Fruit fly (Drosophila melanogaster) whole organism, adult: ENCODE measurements around the gene Npc2d.

Experiments used
- CG11617 ChIP-seq: fragments of 200-800 bp; sonication (Bioruptor generic); optimal IDR thresholded peaks from 2 replicates; lab custom pipeline; 2017; ENCODE audit warnings: mild to moderate bottlenecking, missing biosample characterization, missing genetic modification reagents, missing genetic modification characterization
- CG12768 ChIP-seq: fragments of 200-800 bp; sonication (Bioruptor generic); optimal IDR thresholded peaks from 2 replicates; lab custom pipeline; 2017; ENCODE audit warnings: missing biosample characterization, missing genetic modification characterization, mild to moderate bottlenecking, moderate library complexity, missing genetic modification reagents
- CG14711 ChIP-seq: fragments of 200-800 bp; sonication (Bioruptor generic); optimal IDR thresholded peaks from 2 replicates; lab custom pipeline; 2018; ENCODE audit warnings: missing biosample characterization, mild to moderate bottlenecking, missing genetic modification characterization, moderate library complexity
- CG1620 ChIP-seq: fragments of 200-800 bp; sonication (Bioruptor generic); optimal IDR thresholded peaks from 2 replicates; lab custom pipeline; 2016; ENCODE audit warnings: missing biosample characterization, missing genetic modification characterization
- CG33017 ChIP-seq: fragments of 200-800 bp; sonication (Bioruptor generic); optimal IDR thresholded peaks from 2 replicates; lab custom pipeline; 2018; ENCODE audit warnings: missing biosample characterization, mild to moderate bottlenecking, missing genetic modification characterization, moderate library complexity
- CG5204 ChIP-seq: fragments of 200-800 bp; sonication (Bioruptor generic); optimal IDR thresholded peaks from 2 replicates; lab custom pipeline; 2016; ENCODE audit warnings: missing biosample characterization, missing genetic modification characterization
- CG7045 ChIP-seq: fragments of 200-800 bp; sonication (Bioruptor generic); optimal IDR thresholded peaks from 2 replicates; lab custom pipeline; 2017; ENCODE audit warnings: missing biosample characterization, mild to moderate bottlenecking, missing genetic modification characterization
- CG7101 ChIP-seq: fragments of 200-800 bp; sonication (Bioruptor generic); optimal IDR thresholded peaks from 2 replicates; lab custom pipeline; 2018; ENCODE audit warnings: missing biosample characterization, mild to moderate bottlenecking, missing genetic modification characterization, moderate library complexity
- Clk ChIP-seq: fragments of 200-800 bp; sonication (Bioruptor generic); optimal IDR thresholded peaks from 2 replicates; lab custom pipeline; 2017; ENCODE audit warnings: missing biosample characterization, missing genetic modification characterization
- Crg-1 ChIP-seq: fragments of 200-800 bp; sonication (Bioruptor generic); optimal IDR thresholded peaks from 2 replicates; lab custom pipeline; 2016; ENCODE audit warnings: missing biosample characterization, missing genetic modification characterization
- Hr96 ChIP-seq: fragments of 200-800 bp; sonication (Bioruptor generic); optimal IDR thresholded peaks from 2 replicates; lab custom pipeline; 2016; ENCODE audit warnings: missing biosample characterization, missing genetic modification characterization
- Mnt ChIP-seq: fragments of 200-800 bp; sonication (Bioruptor generic); optimal IDR thresholded peaks from 2 replicates; lab custom pipeline; 2016; ENCODE audit warnings: missing biosample characterization, mild to moderate bottlenecking, missing genetic modification characterization
- bab1 ChIP-seq: fragments of 200-800 bp; sonication (Bioruptor generic); optimal IDR thresholded peaks from 3 replicates; lab custom pipeline; 2019; ENCODE audit warnings: missing biosample characterization, mild to moderate bottlenecking, missing genetic modification characterization, moderate library complexity
- cic ChIP-seq: fragments of 200-800 bp; sonication (Bioruptor generic); optimal IDR thresholded peaks from 2 replicates; lab custom pipeline; 2017; ENCODE audit warnings: missing biosample characterization, mild to moderate bottlenecking, missing genetic modification characterization, moderate library complexity
- cnc ChIP-seq, 2 experiments: fragments of >200 bp; optimal IDR thresholded peaks; 2 replicates each; lab custom pipeline; 2017
- kay ChIP-seq: fragments of 200-800 bp; sonication (Bioruptor generic); peaks from one replicate; lab custom pipeline; 2016; ENCODE audit warnings: missing biosample characterization, missing genetic modification characterization, borderline replicate concordance
- ovo ChIP-seq: fragments of 200-800 bp; sonication (Bioruptor generic); optimal IDR thresholded peaks from 2 replicates; lab custom pipeline; 2016; ENCODE audit warnings: missing biosample characterization, missing genetic modification characterization
- pad ChIP-seq: fragments of 200-800 bp; sonication (Bioruptor generic); optimal IDR thresholded peaks from 3 replicates; lab custom pipeline; 2017; ENCODE audit warnings: missing biosample characterization, missing genetic modification characterization, mild to moderate bottlenecking, moderate library complexity, missing genetic modification reagents
- tj ChIP-seq: fragments of 200-800 bp; sonication (Bioruptor generic); optimal IDR thresholded peaks from 3 replicates; lab custom pipeline; 2017; ENCODE audit warnings: missing biosample characterization, mild to moderate bottlenecking, missing genetic modification characterization, moderate library complexity
- toe ChIP-seq: fragments of 200-800 bp; sonication (Bioruptor generic); optimal IDR thresholded peaks from 2 replicates; lab custom pipeline; 2016; ENCODE audit warnings: missing biosample characterization, missing genetic modification characterization

Gene Npc2d

dm6 chr3R:10086683-10087082 is 30.8 kb upstream of the Npc2d start:
- TF ChIP-seq toe (GFP tag; lab: Kevin White, UChicago) (no peak), Hr96 (no peak)

DNA sequence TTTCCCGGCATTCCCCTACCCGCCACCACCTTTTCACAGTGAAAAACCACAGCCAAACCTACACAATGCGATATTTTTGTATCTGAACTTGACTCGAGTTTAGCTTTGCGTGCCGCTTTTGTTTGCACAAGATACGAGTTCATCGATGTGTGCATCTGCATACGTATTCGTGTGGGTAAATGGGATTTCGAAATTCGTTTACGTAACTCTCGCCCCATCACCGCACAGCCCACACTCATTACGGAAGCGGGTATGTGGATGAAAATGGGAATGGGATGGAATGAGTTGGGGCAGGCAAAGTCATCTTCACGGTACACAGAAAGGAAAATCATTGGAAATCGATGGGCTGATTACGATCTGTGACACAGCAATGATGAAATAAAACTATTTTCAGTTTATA is 30.3 kb upstream of the Npc2d start:
- TF ChIP-seq Clk (GFP tag; lab: Kevin White, UChicago) (no peak), Mnt (no peak), cic (GFP tag; lab: Kevin White, UChicago) (peak; percentile 50), bab1 (no peak), tj (GFP tag; lab: Kevin White, UChicago) (no peak), CG12768 (no peak), CG14711 (tag; lab: Kevin White, UChicago) (no peak), Hr96 (no peak), toe (GFP tag; lab: Kevin White, UChicago) (peak; percentile 43), CG5204 (no peak), CG11617 (GFP tag; lab: Kevin White, UChicago) (no peak), CG7101 (no peak), CG33017 (tag; lab: Kevin White, UChicago) (no peak), kay (GFP tag; lab: Kevin White, UChicago) (no peak)

- peak; percentile 81 for TF ChIP-seq ovo (GFP tag; lab: Kevin White, UChicago)
- peak; percentile 72 for TF ChIP-seq cic (GFP tag; lab: Kevin White, UChicago)
- peak; percentile 71 for TF ChIP-seq CG1620 (GFP tag; lab: Kevin White, UChicago)
- TF ChIP-seq CG11617 (GFP tag; lab: Kevin White, UChicago): peak; percentile 94
- TF ChIP-seq pad (GFP tag; lab: Kevin White, UChicago): peak; percentile 75
- TF ChIP-seq CG14711 (tag; lab: Kevin White, UChicago): peak; percentile 88
- peak; percentile 95 for TF ChIP-seq CG5204
- peak; percentile 72 for TF ChIP-seq Crg-1
- TF ChIP-seq Clk (GFP tag; lab: Kevin White, UChicago): peak; percentile 93
- peak; percentile 86 for TF ChIP-seq Mnt
- no peak for TF ChIP-seq kay (GFP tag; lab: Kevin White, UChicago)
- TF ChIP-seq toe (GFP tag; lab: Kevin White, UChicago): peak; percentile 87
- TF ChIP-seq CG7045 (GFP tag; lab: Kevin White, UChicago): peak; percentile 95
- peak; percentile 71 for TF ChIP-seq bab1
- peak; percentile 92 for TF ChIP-seq tj (GFP tag; lab: Kevin White, UChicago)
- peak; percentile 96 for TF ChIP-seq CG7101
- TF ChIP-seq Hr96: peak; percentile 87
- no peak for TF ChIP-seq cnc (optimal IDR thresholded peaks at IDR 0.05; lab: Kevin White, UChicago)
- peak; percentile 96 for TF ChIP-seq CG12768
- peak; percentile 96 for TF ChIP-seq CG33017 (tag; lab: Kevin White, UChicago)
These were observed 29.0 kb upstream of the Npc2d start for dm6 chr3R:10084914-10085313.

- TF ChIP-seq CG11617 (GFP tag; lab: Kevin White, UChicago) (no peak), cic (GFP tag; lab: Kevin White, UChicago) (peak; percentile 80), Mnt (peak; percentile 94), pad (GFP tag; lab: Kevin White, UChicago) (peak; percentile 71), CG33017 (tag; lab: Kevin White, UChicago) (no peak), CG12768 (peak; percentile 58), CG1620 (GFP tag; lab: Kevin White, UChicago) (no peak)
These were observed 28.3 kb upstream of the Npc2d start for dm6 chr3R:10084179-10084647.

DNA sequence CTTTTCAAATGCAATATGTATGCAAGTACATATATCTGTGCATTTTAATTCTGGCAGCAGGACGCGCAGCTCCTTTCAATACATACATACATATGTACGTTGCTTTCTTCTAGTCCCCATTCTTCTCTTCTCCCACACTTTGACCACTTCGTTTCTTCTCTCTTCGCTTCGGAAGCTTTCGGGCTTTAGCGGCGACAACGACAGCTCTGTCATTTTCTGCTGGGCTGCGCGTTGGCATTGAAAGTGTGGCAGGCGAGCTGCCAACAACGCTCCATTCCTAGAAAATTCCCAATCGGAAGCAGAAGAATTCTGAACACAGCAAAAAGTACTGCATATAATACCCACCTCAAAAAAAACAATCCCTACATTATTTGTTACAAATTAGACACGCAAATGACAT is 27.2 kb upstream of the Npc2d start:
- no peak for TF ChIP-seq tj (GFP tag; lab: Kevin White, UChicago)
- no peak for TF ChIP-seq pad (GFP tag; lab: Kevin White, UChicago)
- TF ChIP-seq Mnt: peak; percentile 64
- TF ChIP-seq CG14711 (tag; lab: Kevin White, UChicago): peak; percentile 68
- peak; percentile 67 for TF ChIP-seq CG7101
- TF ChIP-seq CG12768: peak; percentile 14
- peak; percentile 39 for TF ChIP-seq Hr96
- TF ChIP-seq cic (GFP tag; lab: Kevin White, UChicago): peak; percentile 39
- peak; percentile 69 for TF ChIP-seq CG33017 (tag; lab: Kevin White, UChicago)
- TF ChIP-seq CG5204: no peak

- peak; percentile 75 for TF ChIP-seq tj (GFP tag; lab: Kevin White, UChicago)
- peak; percentile 98 for TF ChIP-seq CG7045 (GFP tag; lab: Kevin White, UChicago)
- peak in 1 of 2 experiments; percentile 9 for TF ChIP-seq cnc (optimal IDR thresholded peaks at IDR 0.05; lab: Kevin White, UChicago)
- peak; percentile 97 for TF ChIP-seq CG7101
- peak; percentile 95 for TF ChIP-seq Crg-1
- TF ChIP-seq Mnt: peak; percentile 85
- peak; percentile 98 for TF ChIP-seq Hr96
- peak; percentile 84 for TF ChIP-seq cic (GFP tag; lab: Kevin White, UChicago)
- peak; percentile 99 for TF ChIP-seq CG12768
- TF ChIP-seq kay (GFP tag; lab: Kevin White, UChicago): no peak
- TF ChIP-seq ovo (GFP tag; lab: Kevin White, UChicago): peak; percentile 86
- TF ChIP-seq bab1: peak; percentile 76
- TF ChIP-seq pad (GFP tag; lab: Kevin White, UChicago): peak; percentile 89
- peak; percentile 99 for TF ChIP-seq toe (GFP tag; lab: Kevin White, UChicago)
- peak; percentile 98 for TF ChIP-seq CG5204
- peak; percentile 98 for TF ChIP-seq Clk (GFP tag; lab: Kevin White, UChicago)
- TF ChIP-seq CG33017 (tag; lab: Kevin White, UChicago): peak; percentile 98
- TF ChIP-seq CG11617 (GFP tag; lab: Kevin White, UChicago): peak; percentile 96
- peak; percentile 90 for TF ChIP-seq CG1620 (GFP tag; lab: Kevin White, UChicago)
- TF ChIP-seq CG14711 (tag; lab: Kevin White, UChicago): peak; percentile 91
These were observed 26.7 kb upstream of the Npc2d start for dm6 chr3R:10082549-10083075.
